Fruit fly (Drosophila melanogaster) whole organism, larva: ENCODE data around the gene pod1.

Experiments
- noc ChIP-seq: fragments of 200-800 bp; sonication (Bioruptor generic); optimal IDR thresholded peaks from 3 replicates; lab custom pipeline; 2019; ENCODE audit warnings: missing biosample characterization, mild to moderate bottlenecking, missing genetic modification characterization, moderate library complexity

pod1 gene

DNA sequence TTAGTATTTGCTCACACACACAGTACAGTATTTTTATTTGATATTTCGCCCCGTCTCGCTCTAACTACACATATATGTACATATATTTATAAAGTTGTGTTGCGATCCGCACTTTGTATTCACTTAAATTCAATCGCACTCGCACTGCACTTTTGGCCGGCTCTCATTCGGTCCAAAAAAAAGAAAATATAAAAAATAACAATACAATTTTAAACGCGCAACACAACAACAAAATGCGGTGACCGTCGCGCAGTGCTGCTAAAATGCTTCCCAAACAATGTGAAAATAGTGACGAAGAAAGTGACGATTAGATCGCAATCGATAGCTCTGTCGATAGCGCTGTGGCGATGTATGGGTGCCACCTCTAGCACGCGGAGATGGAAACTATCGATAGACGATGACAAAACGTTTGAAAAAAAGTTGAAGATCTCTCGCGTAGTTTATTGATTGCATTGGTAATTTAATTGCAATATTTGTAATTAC is at the start of gene pod1, which contains the start of gene C3G:
Gene pod1, plus strand, starts transcription at position 373 of the 483 bp plus-strand sequence.
Gene C3G, minus strand, starts transcription at position 282 of the 483 bp plus-strand sequence.
- peak; percentile 12 for TF ChIP-seq noc

DNA sequence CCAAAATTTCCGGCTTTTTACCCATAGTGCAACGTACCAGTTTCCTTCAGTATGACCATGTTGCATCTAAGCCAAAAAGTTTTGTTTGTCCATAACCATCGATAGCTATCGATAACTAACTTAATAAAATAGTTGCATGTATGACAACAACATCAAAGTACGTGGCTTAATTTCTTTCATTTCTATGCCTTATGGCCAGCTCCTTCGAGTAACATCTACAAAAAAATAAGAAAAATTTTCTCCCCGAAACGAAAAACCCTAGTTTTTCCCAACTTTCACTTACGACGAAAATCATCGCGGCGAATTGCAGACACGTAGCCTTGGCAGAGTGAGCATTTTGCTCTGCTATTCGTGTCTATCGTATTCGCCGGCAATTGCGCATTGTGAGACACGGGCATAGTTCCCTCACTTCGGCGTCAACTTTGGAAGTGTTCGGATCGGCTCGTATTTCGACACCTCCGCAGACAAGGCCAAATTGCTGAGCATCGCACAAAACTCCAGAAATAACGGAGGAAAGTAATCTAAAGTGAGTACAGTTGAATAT is 47.2 kb upstream of the pod1 start, which contains the start of gene sov:
Gene sov, plus strand, starts transcription at position 148 of the 544 bp plus-strand sequence.
- no peak for TF ChIP-seq noc

dm6 chrX:6759184-6759965 is 44.1 kb upstream of the pod1 start:
- TF ChIP-seq noc = no peak

- peak; percentile 77 for TF ChIP-seq noc
Observed at dm6 chrX:6770924-6771323, 32.6 kb upstream of the pod1 start, which contains the start of gene Coq7. Gene Coq7, plus strand, starts transcription at chrX:6771225.

DNA sequence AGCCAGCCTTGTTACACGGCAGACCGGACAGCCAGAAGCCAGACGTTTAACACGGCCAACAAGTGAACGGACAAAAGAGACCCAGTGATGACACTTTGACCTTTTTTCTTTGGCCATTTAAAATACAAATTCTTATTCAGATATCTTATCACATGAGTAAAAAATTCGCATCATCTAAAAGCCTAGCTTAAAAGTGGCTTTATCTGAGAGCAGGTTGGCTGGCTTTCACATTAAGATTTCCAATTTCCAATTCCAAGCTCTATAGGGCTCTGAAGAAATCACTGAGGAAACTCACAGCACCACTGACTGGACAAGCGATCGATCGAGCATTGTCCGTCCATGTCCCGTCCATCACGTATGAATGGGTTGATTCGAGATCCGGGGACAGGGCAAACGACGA is 27.9 kb upstream of the pod1 start:
- no peak for TF ChIP-seq noc

dm6 chrX:6776274-6776673 is 27.2 kb upstream of the pod1 start:
- peak; percentile 28 for TF ChIP-seq noc

- no peak for TF ChIP-seq noc
Observed at dm6 chrX:6776934-6777333, 26.6 kb upstream of the pod1 start.

DNA sequence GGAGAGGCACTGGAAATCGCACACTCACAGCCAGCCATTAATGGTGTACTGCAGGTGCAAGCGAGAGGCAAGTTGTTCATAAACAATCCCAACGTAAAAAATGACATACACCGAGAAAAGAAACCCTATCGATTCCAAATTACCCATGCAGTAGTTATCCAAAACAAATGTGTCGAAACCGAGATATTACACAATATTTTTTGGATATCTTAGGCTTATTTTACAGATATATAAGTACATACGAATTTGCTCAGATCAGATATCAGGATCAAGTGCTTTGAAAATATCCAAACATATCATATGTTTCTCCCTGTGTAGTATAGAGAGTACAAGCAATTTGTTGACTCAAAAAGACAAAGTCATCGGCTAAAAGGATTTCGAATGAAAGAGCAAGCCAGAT is 26.1 kb upstream of the pod1 start:
- no peak for TF ChIP-seq noc

dm6 chrX:6778068-6778467 is 25.4 kb upstream of the pod1 start:
- no peak for TF ChIP-seq noc

- no peak for TF ChIP-seq noc
Observed at dm6 chrX:6778780-6779179, 24.7 kb upstream of the pod1 start.

- TF ChIP-seq noc = no peak
Observed at dm6 chrX:6779609-6780139, 23.8 kb upstream of the pod1 start, which contains the start of gene shf. Gene shf, minus strand, starts transcription at chrX:6779659.

DNA sequence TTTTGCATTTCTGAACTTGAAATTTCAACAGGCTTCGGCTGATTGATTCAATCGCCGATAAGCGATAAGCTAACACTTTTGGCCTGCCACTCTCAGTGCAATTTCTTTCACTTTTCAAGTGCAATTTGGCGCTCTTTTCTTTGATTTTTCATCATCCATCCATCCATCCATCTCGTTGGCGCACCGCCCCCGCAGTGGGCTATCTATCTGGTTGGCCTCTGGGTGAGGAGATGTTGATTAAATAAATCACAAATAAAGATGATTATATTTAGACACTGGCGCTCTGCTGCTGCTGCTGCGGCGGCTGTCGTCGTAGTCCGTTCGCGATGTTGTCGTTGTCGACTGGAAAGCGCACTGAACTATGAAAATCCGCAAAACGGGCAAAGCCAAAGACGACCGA is 12.5 kb upstream of the pod1 start:
- TF ChIP-seq noc = no peak

dm6 chrX:6791531-6791930 is 12.0 kb upstream of the pod1 start:
- TF ChIP-seq noc = peak; percentile 43

- TF ChIP-seq noc = no peak
Observed at dm6 chrX:6792891-6793290, 10.6 kb upstream of the pod1 start.

DNA sequence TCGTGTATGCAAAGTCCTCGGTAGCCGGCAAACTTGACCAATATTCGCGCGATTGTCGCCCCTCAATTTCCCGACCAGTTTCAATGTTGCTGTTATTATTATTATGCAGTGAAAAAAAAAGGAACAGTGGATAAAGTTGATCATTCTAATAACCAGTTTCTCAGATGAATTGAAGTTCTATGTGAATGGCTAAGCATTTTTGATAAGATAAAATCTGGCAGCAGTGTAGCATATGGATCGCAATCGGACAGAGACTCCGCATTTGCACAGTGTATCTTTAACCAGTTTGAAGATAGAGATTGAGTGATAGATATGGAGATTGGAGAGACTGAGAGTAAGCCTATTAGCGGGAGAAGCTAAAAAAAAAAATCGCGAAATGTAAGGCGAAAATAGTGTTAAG is 10.1 kb upstream of the pod1 start:
- TF ChIP-seq noc = peak; percentile 82

DNA sequence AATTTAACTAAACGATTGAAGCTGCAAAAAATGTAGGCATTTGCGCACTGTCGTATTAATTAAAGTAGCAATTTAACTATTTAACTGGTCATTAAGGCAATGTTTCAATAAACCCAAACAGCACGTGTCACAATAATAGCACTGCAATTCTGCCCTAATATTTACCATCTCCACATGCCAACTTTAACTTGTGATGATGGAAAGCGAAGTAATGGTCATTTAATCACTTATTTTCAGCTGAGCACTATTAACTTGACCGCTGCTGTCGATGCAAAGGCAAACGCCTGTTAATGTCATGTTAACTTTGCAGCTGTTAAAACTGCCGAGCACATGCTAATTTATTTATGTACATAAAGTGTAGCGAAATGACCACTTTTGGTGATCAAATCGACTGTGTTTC is 9.3 kb upstream of the pod1 start:
- TF ChIP-seq noc = peak; percentile 74

DNA sequence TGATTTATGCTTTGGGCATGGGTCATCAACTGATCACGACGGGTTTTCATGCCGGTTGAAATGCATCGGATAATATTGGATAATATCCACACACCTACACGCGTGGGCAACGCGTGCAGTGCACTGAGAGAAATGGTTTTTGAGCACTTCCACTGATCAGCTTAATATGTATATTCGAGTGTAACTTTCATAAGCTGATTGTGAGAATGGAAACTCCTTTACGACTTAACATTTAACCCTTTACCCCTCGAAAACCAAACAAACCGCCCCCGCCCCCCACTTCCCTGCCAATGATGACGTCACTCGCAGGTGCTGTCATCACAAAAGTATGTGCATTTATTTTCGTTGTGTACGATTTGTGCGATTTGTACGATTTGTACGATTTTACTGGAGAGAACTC is 8.7 kb upstream of the pod1 start:
- TF ChIP-seq noc = no peak
